Fruit fly (Drosophila melanogaster) whole organism: ENCODE measurements around the gene Drsl5.

Experiments
- EcR ChIP-seq, 2 experiments: fragments of >200 bp; optimal IDR thresholded peaks; 2 replicates each; lab custom pipeline; 2017; ENCODE audit warnings: missing biosample characterization in 2 of 2, missing genetic modification characterization in 2 of 2, missing genetic modification reagents in 2 of 2
- psq ChIP-seq: fragments of >200 bp; optimal IDR thresholded peaks from 2 replicates; lab custom pipeline; 2017
- usp ChIP-seq: fragments of >200 bp; optimal IDR thresholded peaks from 2 replicates; lab custom pipeline; 2017; ENCODE audit warnings: missing biosample characterization, missing genetic modification characterization, mixed read lengths

DNA sequence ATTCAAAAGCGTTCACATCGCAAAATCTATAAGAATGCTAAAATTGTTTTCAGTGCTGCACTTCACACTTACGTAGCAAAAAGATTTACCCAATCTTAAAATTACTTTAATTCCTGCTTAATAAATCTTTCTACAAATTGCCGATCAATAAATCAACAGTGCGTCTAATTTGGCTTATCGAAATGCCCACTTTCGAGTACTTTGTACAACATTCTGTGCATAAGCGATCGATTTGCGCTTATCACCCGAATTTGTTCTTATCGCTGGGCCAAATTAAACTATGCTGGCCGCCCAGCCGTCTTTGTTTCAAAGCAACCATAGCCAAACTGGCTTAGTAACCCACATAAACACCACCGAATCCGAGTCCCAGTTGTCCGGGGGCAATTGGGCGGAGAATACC is 10.1 kb upstream of the Drsl5 start:
- no peak for TF ChIP-seq psq
- no peak for TF ChIP-seq EcR (GFP tag; optimal IDR thresholded peaks at IDR 0.05; lab: Kevin White, UChicago)
- no peak for TF ChIP-seq usp
